1 fruit fly cellular context compared by ENCODE assay signal in genomic region chr3L:16800026-16800425, dm6.
TF ChIP-seq lines count a peak whose summit lies in the region.

No protein-coding gene starts in this region.

TF ChIP-seq in whole organism, embryonic, 481 proteins besides CTCF, POLR2A, EP300 and RAD21 (continued from another document):
- TF ChIP-seq knrl (GFP tag; IDR thresholded peaks at IDR 0.05; lab: Robert Waterston, UW; ENCODE audit: partially characterized antibody) (no peak), slp2 (GFP tag; optimal IDR thresholded peaks at IDR 0.05; lab: Kevin White, UChicago) (no peak), Dek (tag; optimal IDR thresholded peaks at IDR 0.05; lab: Kevin White, UChicago) (no peak), Asciz (GFP tag; optimal IDR thresholded peaks at IDR 0.05; lab: Kevin White, UChicago) (peak; percentile 20), lmd (GFP tag; IDR thresholded peaks at IDR 0.05; lab: Robert Waterston, UW) (no peak), sob (GFP tag; IDR thresholded peaks at IDR 0.05; lab: Robert Waterston, UW) (no peak), Pdp1 (GFP tag; optimal IDR thresholded peaks at IDR 0.05; lab: Kevin White, UChicago) (peak in 1 of 2 experiments; percentile 60), Spps (tag; optimal IDR thresholded peaks at IDR 0.05; lab: Kevin White, UChicago) (no peak), wdn (GFP tag; IDR thresholded peaks at IDR 0.05; lab: Robert Waterston, UW) (no peak), pho (GFP tag; optimal IDR thresholded peaks at IDR 0.05; lab: Kevin White, UChicago) (no peak), gsb (GFP tag; IDR thresholded peaks at IDR 0.05; lab: Robert Waterston, UW) (no peak), Optix (GFP tag; IDR thresholded peaks at IDR 0.05; lab: Robert Waterston, UW) (no peak), Hr3 (GFP tag; optimal IDR thresholded peaks at IDR 0.05; lab: Kevin White, UChicago) (no peak), CG3407 (GFP tag; optimal IDR thresholded peaks at IDR 0.05; lab: Kevin White, UChicago) (no peak), Sry-δ (GFP tag; optimal IDR thresholded peaks at IDR 0.05; lab: Kevin White, UChicago) (no peak), Nf-YC (tag; optimal IDR thresholded peaks at IDR 0.05; lab: Kevin White, UChicago) (no peak), maf-S (GFP tag; optimal IDR thresholded peaks at IDR 0.05; lab: Kevin White, UChicago) (no peak), row (GFP tag; IDR thresholded peaks at IDR 0.05; lab: Robert Waterston, UW) (no peak; the same call in 2 of the 3 replicates), Rfx (GFP tag; IDR thresholded peaks at IDR 0.05; lab: Robert Waterston, UW) (peak; percentile 35; the same call in 1 of the 2 replicates), CG2199 (GFP tag; IDR thresholded peaks at IDR 0.05; lab: Robert Waterston, UW) (0 out of 3 replicates have a peak, but pooled peaks have one; percentile 25), en (GFP tag; optimal IDR thresholded peaks at IDR 0.05; lab: Kevin White, UChicago) (no peak), Kr (GFP tag; optimal IDR thresholded peaks at IDR 0.05; lab: Kevin White, UChicago) (no peak), amos (GFP tag; IDR thresholded peaks at IDR 0.05; lab: Robert Waterston, UW; ENCODE audit: partially characterized antibody) (peak; percentile 26; the same call in 1 of the 2 replicates), chn (GFP tag; optimal IDR thresholded peaks at IDR 0.05; lab: Kevin White, UChicago) (no peak), CG7271 (tag; optimal IDR thresholded peaks at IDR 0.05; lab: Kevin White, UChicago) (no peak), CG3995 (GFP tag; optimal IDR thresholded peaks at IDR 0.05; lab: Kevin White, UChicago) (no peak), CG1602 (GFP tag; optimal IDR thresholded peaks at IDR 0.05; lab: Kevin White, UChicago) (no peak), CG10147 (GFP tag; optimal IDR thresholded peaks at IDR 0.05; lab: Kevin White, UChicago) (no peak), sima (GFP tag; optimal IDR thresholded peaks at IDR 0.05; lab: Kevin White, UChicago) (no peak), CG8388 (GFP tag; optimal IDR thresholded peaks at IDR 0.05; lab: Kevin White, UChicago) (no peak), Lpt (GFP tag; optimal IDR thresholded peaks at IDR 0.05; lab: Kevin White, UChicago) (no peak), CG11504 (tag; optimal IDR thresholded peaks at IDR 0.05; lab: Kevin White, UChicago) (no peak), ara (GFP tag; IDR thresholded peaks at IDR 0.05; lab: Robert Waterston, UW) (0 out of 2 replicates have a peak, but pooled peaks have one; percentile 8), trem (tag; optimal IDR thresholded peaks at IDR 0.05; lab: Kevin White, UChicago) (no peak), Hmr (GFP tag; optimal IDR thresholded peaks at IDR 0.05; lab: Kevin White, UChicago) (peak; percentile 16), nerfin-2 (GFP tag; IDR thresholded peaks at IDR 0.05; lab: Robert Waterston, UW; ENCODE audit: partially characterized antibody) (no peak), bbx (GFP tag; IDR thresholded peaks at IDR 0.05; lab: Robert Waterston, UW; ENCODE audit: partially characterized antibody) (peak; percentile 42; the same call in 1 of the 2 replicates), hbn (GFP tag; IDR thresholded peaks at IDR 0.05; lab: Robert Waterston, UW; ENCODE audit: partially characterized antibody) (no peak), CG30431 (GFP tag; optimal IDR thresholded peaks at IDR 0.05; lab: Kevin White, UChicago) (no peak), dysf (GFP tag; IDR thresholded peaks at IDR 0.05; lab: Robert Waterston, UW) (no peak), Eip74EF (GFP tag; optimal IDR thresholded peaks at IDR 0.05; lab: Kevin White, UChicago) (no peak), ems (GFP tag; optimal IDR thresholded peaks at IDR 0.05; lab: Kevin White, UChicago) (no peak), br (optimal IDR thresholded peaks at IDR 0.05; lab: Kevin White, UChicago) (no peak), Vsx1 (GFP tag; optimal IDR thresholded peaks at IDR 0.05; lab: Kevin White, UChicago) (no peak), Deaf1 (tag; optimal IDR thresholded peaks at IDR 0.05; lab: Kevin White, UChicago) (peak; percentile 84), cwo (GFP tag; optimal IDR thresholded peaks at IDR 0.05; lab: Kevin White, UChicago) (peak; percentile 43), CG6272 (GFP tag; IDR thresholded peaks at IDR 0.05; lab: Robert Waterston, UW) (no peak), exex (tag; optimal IDR thresholded peaks at IDR 0.05; lab: Kevin White, UChicago) (peak; percentile 12), Six4 (GFP tag; optimal IDR thresholded peaks at IDR 0.05; lab: Kevin White, UChicago) (no peak), sna (GFP tag; IDR thresholded peaks at IDR 0.05; lab: Robert Waterston, UW; ENCODE audit: partially characterized antibody) (0 out of 2 replicates have a peak, but pooled peaks have one; percentile 28), Stat92E (GFP tag; optimal IDR thresholded peaks at IDR 0.05; lab: Kevin White, UChicago) (peak in 1 of 3 experiments; percentile 13), lab (GFP tag; optimal IDR thresholded peaks at IDR 0.05; lab: Kevin White, UChicago) (peak; percentile 56), CG12769 (tag; optimal IDR thresholded peaks at IDR 0.05; lab: Kevin White, UChicago) (peak; percentile 79), Sin3A (optimal IDR thresholded peaks at IDR 0.05; lab: Kevin White, UChicago) (no peak), btn (GFP tag; optimal IDR thresholded peaks at IDR 0.05; lab: Kevin White, UChicago) (no peak), CG2889 (GFP tag; IDR thresholded peaks at IDR 0.05; lab: Robert Waterston, UW) (no peak), repo (GFP tag; optimal IDR thresholded peaks at IDR 0.05; lab: Kevin White, UChicago) (no peak), CG15514 (GFP tag; optimal IDR thresholded peaks at IDR 0.05; lab: Kevin White, UChicago) (peak; percentile 30), CG32532 (GFP tag; IDR thresholded peaks at IDR 0.05; lab: Robert Waterston, UW) (peak; percentile 43; the same call in 1 of the 2 replicates), chif (GFP tag; optimal IDR thresholded peaks at IDR 0.05; lab: Kevin White, UChicago) (no peak), CG7928 (GFP tag; optimal IDR thresholded peaks at IDR 0.05; lab: Kevin White, UChicago) (no peak), CG14441 (GFP tag; IDR thresholded peaks at IDR 0.05; lab: Robert Waterston, UW) (peak; percentile 29; the same call in 1 of the 2 replicates), CG13624 (GFP tag; optimal IDR thresholded peaks at IDR 0.05; lab: Kevin White, UChicago) (no peak), Ada2b (GFP tag; IDR thresholded peaks at IDR 0.05; lab: Robert Waterston, UW) (no peak), Dp (GFP tag; optimal IDR thresholded peaks at IDR 0.05; lab: Kevin White, UChicago) (no peak), B-H1 (GFP tag; IDR thresholded peaks at IDR 0.05; lab: Robert Waterston, UW) (no peak), CG3163 (GFP tag; optimal IDR thresholded peaks at IDR 0.05; lab: Kevin White, UChicago) (no peak), CG12659 (GFP tag; optimal IDR thresholded peaks at IDR 0.05; lab: Kevin White, UChicago) (no peak), prd (optimal IDR thresholded peaks at IDR 0.05; lab: Kevin White, UChicago) (no peak), prd (GFP tag; IDR thresholded peaks at IDR 0.05; lab: Robert Waterston, UW) (no peak), CG10959 (GFP tag; IDR thresholded peaks at IDR 0.05; lab: Robert Waterston, UW) (no peak), CG10431 (GFP tag; optimal IDR thresholded peaks at IDR 0.05; lab: Kevin White, UChicago) (no peak), Ets65A (GFP tag; lab: Kevin White, UChicago) (no peak), p53 (GFP tag; optimal IDR thresholded peaks at IDR 0.05; lab: Kevin White, UChicago) (no peak), cato (GFP tag; optimal IDR thresholded peaks at IDR 0.05; lab: Kevin White, UChicago; ENCODE audit: borderline replicate concordance) (no peak), CG34224 (GFP tag; IDR thresholded peaks at IDR 0.05; lab: Robert Waterston, UW; ENCODE audit: partially characterized antibody) (no peak), twi (tag; optimal IDR thresholded peaks at IDR 0.05; lab: Kevin White, UChicago) (no peak), Antp (GFP tag; optimal IDR thresholded peaks at IDR 0.05; lab: Kevin White, UChicago) (no peak), Mes4 (GFP tag; optimal IDR thresholded peaks at IDR 0.05; lab: Kevin White, UChicago) (no peak)
